Fruit fly (Drosophila melanogaster) whole organism, prepupa: Measurements from ENCODE around the gene CG32066.

Experiments used
- Blimp-1 ChIP-seq: fragments of 200-800 bp; sonication (Bioruptor generic); optimal IDR thresholded peaks from 3 replicates; lab custom pipeline; 2017; ENCODE audit warnings: missing biosample characterization, missing genetic modification characterization, mild to moderate bottlenecking, moderate library complexity, missing genetic modification reagents
- CG10669 ChIP-seq: fragments of 200-800 bp; sonication (Bioruptor generic); optimal IDR thresholded peaks from 3 replicates; lab custom pipeline; 2018; ENCODE audit warnings: missing biosample characterization, mild to moderate bottlenecking, missing genetic modification characterization, moderate library complexity
- CG11902 ChIP-seq: fragments of 200-800 bp; sonication (Bioruptor generic); optimal IDR thresholded peaks from 3 replicates; lab custom pipeline; 2016; ENCODE audit warnings: missing biosample characterization, missing genetic modification characterization
- CG15336 ChIP-seq: fragments of 200-800 bp; sonication (Bioruptor generic); IDR thresholded peaks from 2 replicates; pipeline ENCODE4 v1.3.6; 2022; ENCODE audit warnings: missing biosample characterization, missing genetic modification characterization
- CG1621 ChIP-seq: fragments of 200-800 bp; sonication (Bioruptor generic); optimal IDR thresholded peaks from 3 replicates; lab custom pipeline; 2018; ENCODE audit warnings: missing biosample characterization, mild to moderate bottlenecking, missing genetic modification characterization
- CG16779 ChIP-seq: fragments of 200-800 bp; sonication (Bioruptor generic); optimal IDR thresholded peaks from 3 replicates; lab custom pipeline; 2017; ENCODE audit warnings: missing biosample characterization, mild to moderate bottlenecking, missing genetic modification characterization
- CG3032 ChIP-seq: fragments of 200-800 bp; optimal IDR thresholded peaks from 2 replicates; lab custom pipeline; 2019; ENCODE audit warnings: missing biosample characterization, mild to moderate bottlenecking, missing genetic modification characterization, moderate library complexity
- CG31627 ChIP-seq: fragments of 200-800 bp; sonication (Bioruptor generic); optimal IDR thresholded peaks from 3 replicates; lab custom pipeline; 2016; ENCODE audit warnings: missing biosample characterization, missing genetic modification characterization
- CG32006 ChIP-seq: fragments of 200-800 bp; sonication (Bioruptor generic); optimal IDR thresholded peaks from 3 replicates; lab custom pipeline; 2017; ENCODE audit warnings: missing biosample characterization, mild to moderate bottlenecking, missing genetic modification characterization
- CG34406 ChIP-seq: fragments of 200-800 bp; sonication (Bioruptor generic); optimal IDR thresholded peaks from 3 replicates; lab custom pipeline; 2016; ENCODE audit warnings: missing biosample characterization, missing genetic modification characterization
- CG4318 ChIP-seq: fragments of 200-800 bp; sonication (Bioruptor generic); optimal IDR thresholded peaks from 3 replicates; lab custom pipeline; 2017; ENCODE audit warnings: missing biosample characterization, mild to moderate bottlenecking, missing genetic modification characterization
- CG6276 ChIP-seq: fragments of 200-800 bp; sonication (Bioruptor generic); optimal IDR thresholded peaks from 2 replicates; lab custom pipeline; 2017; ENCODE audit warnings: missing biosample characterization, mild to moderate bottlenecking, missing genetic modification characterization
- CG6808 ChIP-seq: fragments of 200-800 bp; sonication (Bioruptor generic); optimal IDR thresholded peaks from 3 replicates; lab custom pipeline; 2017; ENCODE audit warnings: missing biosample characterization, missing genetic modification characterization, mild to moderate bottlenecking, moderate library complexity, missing genetic modification reagents
- CG7368 ChIP-seq: fragments of 200-800 bp; sonication (Bioruptor generic); optimal IDR thresholded peaks from 3 replicates; lab custom pipeline; 2016; ENCODE audit warnings: missing biosample characterization, missing genetic modification characterization
- CG8119 ChIP-seq: fragments of 200-800 bp; sonication (Bioruptor generic); IDR thresholded peaks from 3 replicates; pipeline ENCODE4 v1.3.6; 2022; ENCODE audit warnings: missing biosample characterization, missing genetic modification characterization
- CG8319 ChIP-seq: fragments of 200-800 bp; sonication (Bioruptor generic); optimal IDR thresholded peaks from 3 replicates; lab custom pipeline; 2016; ENCODE audit warnings: missing biosample characterization, missing genetic modification characterization
- CG8632 ChIP-seq: fragments of 200-800 bp; sonication (Bioruptor generic); optimal IDR thresholded peaks from 3 replicates; lab custom pipeline; 2016; ENCODE audit warnings: missing biosample characterization, missing genetic modification characterization
- Eip75B ChIP-seq: fragments of 200-800 bp; sonication (Bioruptor generic); optimal IDR thresholded peaks from 3 replicates; lab custom pipeline; 2016; ENCODE audit warnings: missing biosample characterization, missing genetic modification characterization
- Eip78C ChIP-seq: fragments of 200-800 bp; sonication (Bioruptor generic); peaks from one replicate; lab custom pipeline; 2016; ENCODE audit warnings: missing biosample characterization, missing genetic modification characterization
- Ets21C ChIP-seq: fragments of 200-800 bp; sonication (Bioruptor generic); optimal IDR thresholded peaks from 3 replicates; lab custom pipeline; 2016; ENCODE audit warnings: missing biosample characterization, missing genetic modification characterization
- Ets96B ChIP-seq: fragments of 200-800 bp; optimal IDR thresholded peaks from 2 replicates; lab custom pipeline; 2019; ENCODE audit warnings: missing biosample characterization, mild to moderate bottlenecking, missing genetic modification characterization, moderate library complexity
- Gug ChIP-seq: fragments of 200-800 bp; sonication (Bioruptor generic); IDR thresholded peaks from 2 replicates; pipeline ENCODE4 v1.3.6; 2022; ENCODE audit warnings: missing biosample characterization, missing genetic modification characterization
- Hr39 ChIP-seq: fragments of 200-800 bp; sonication (Bioruptor generic); optimal IDR thresholded peaks from 2 replicates; lab custom pipeline; 2016; ENCODE audit warnings: missing biosample characterization, missing genetic modification characterization
- Hr4 ChIP-seq: fragments of 200-800 bp; sonication (Bioruptor generic); optimal IDR thresholded peaks from 3 replicates; lab custom pipeline; 2016; ENCODE audit warnings: missing biosample characterization, missing genetic modification characterization
- OdsH ChIP-seq: fragments of 200-800 bp; sonication (Bioruptor generic); optimal IDR thresholded peaks from 3 replicates; lab custom pipeline; 2016; ENCODE audit warnings: missing biosample characterization, missing genetic modification characterization
- Sox102F ChIP-seq: fragments of 200-800 bp; sonication (Bioruptor generic); optimal IDR thresholded peaks from 2 replicates; lab custom pipeline; 2016; ENCODE audit warnings: missing biosample characterization, mild to moderate bottlenecking, missing genetic modification characterization
- Sox15 ChIP-seq: fragments of 200-800 bp; sonication (Bioruptor generic); optimal IDR thresholded peaks from 3 replicates; lab custom pipeline; 2016; ENCODE audit warnings: missing biosample characterization, missing genetic modification characterization
- acj6 ChIP-seq: fragments of 200-800 bp; sonication (Bioruptor generic); optimal IDR thresholded peaks from 3 replicates; lab custom pipeline; 2016; ENCODE audit warnings: missing biosample characterization, missing genetic modification characterization
- cyc ChIP-seq: fragments of 200-800 bp; sonication (Bioruptor generic); optimal IDR thresholded peaks from 3 replicates; lab custom pipeline; 2016; ENCODE audit warnings: missing biosample characterization, missing genetic modification characterization
- dac ChIP-seq: fragments of 200-800 bp; sonication (Bioruptor generic); optimal IDR thresholded peaks from 2 replicates; lab custom pipeline; 2017; ENCODE audit warnings: missing biosample characterization, mild to moderate bottlenecking, missing genetic modification characterization
- dsx ChIP-seq: fragments of 200-800 bp; optimal IDR thresholded peaks from 3 replicates; lab custom pipeline; 2019; ENCODE audit warnings: missing biosample characterization, mild to moderate bottlenecking, missing genetic modification characterization, moderate library complexity; ENCODE audit not compliant: poor library complexity, severe bottlenecking
- eg ChIP-seq: fragments of 200-800 bp; sonication (Bioruptor generic); IDR thresholded peaks from 3 replicates; pipeline ENCODE4 v1.3.6; 2022; ENCODE audit warnings: missing biosample characterization, missing genetic modification characterization
- esn ChIP-seq: fragments of 200-800 bp; sonication (Bioruptor generic); optimal IDR thresholded peaks from 2 replicates; lab custom pipeline; 2016; ENCODE audit warnings: missing biosample characterization, mild to moderate bottlenecking, missing genetic modification characterization, moderate library complexity
- fd85E ChIP-seq: fragments of 200-800 bp; sonication (Bioruptor generic); optimal IDR thresholded peaks from 3 replicates; lab custom pipeline; 2016; ENCODE audit warnings: missing biosample characterization, missing genetic modification characterization
- lz ChIP-seq: fragments of 200-800 bp; sonication (Bioruptor generic); optimal IDR thresholded peaks from 3 replicates; lab custom pipeline; 2016; ENCODE audit warnings: missing biosample characterization, missing genetic modification characterization
- salr ChIP-seq, 2 experiments: fragments of 200-800 bp; sonication (Bioruptor generic); optimal IDR thresholded peaks; 3 replicates each; lab custom pipeline; 2016 to 2018; ENCODE audit warnings: missing biosample characterization in 2 of 2, missing genetic modification characterization in 2 of 2, mild to moderate bottlenecking in 1 of 2
- spab ChIP-seq: fragments of 200-800 bp; sonication (Bioruptor generic); optimal IDR thresholded peaks from 2 replicates; lab custom pipeline; 2017; ENCODE audit warnings: missing biosample characterization, mild to moderate bottlenecking, missing genetic modification characterization, missing genetic modification reagents
- ss ChIP-seq, 2 experiments: fragments of 200-800 bp; sonication (Bioruptor generic); optimal IDR thresholded peaks; 2 replicates in 1 of 2; 3 replicates in 1 of 2; lab custom pipeline; 2017 to 2018; ENCODE audit warnings: mild to moderate bottlenecking in 2 of 2, missing biosample characterization in 2 of 2, missing genetic modification characterization in 2 of 2, moderate library complexity in 1 of 2
- svp ChIP-seq: fragments of 200-800 bp; sonication (Bioruptor generic); peaks from one replicate; lab custom pipeline; 2016; ENCODE audit warnings: missing biosample characterization, missing genetic modification characterization
- topi ChIP-seq: fragments of 200-800 bp; sonication (Bioruptor generic); optimal IDR thresholded peaks from 3 replicates; lab custom pipeline; 2016; ENCODE audit warnings: missing biosample characterization, missing genetic modification characterization
- vri ChIP-seq: fragments of 200-800 bp; sonication (Bioruptor generic); optimal IDR thresholded peaks from 3 replicates; lab custom pipeline; 2016; ENCODE audit warnings: missing biosample characterization, mild to moderate bottlenecking, missing genetic modification characterization

Gene CG32066

DNA sequence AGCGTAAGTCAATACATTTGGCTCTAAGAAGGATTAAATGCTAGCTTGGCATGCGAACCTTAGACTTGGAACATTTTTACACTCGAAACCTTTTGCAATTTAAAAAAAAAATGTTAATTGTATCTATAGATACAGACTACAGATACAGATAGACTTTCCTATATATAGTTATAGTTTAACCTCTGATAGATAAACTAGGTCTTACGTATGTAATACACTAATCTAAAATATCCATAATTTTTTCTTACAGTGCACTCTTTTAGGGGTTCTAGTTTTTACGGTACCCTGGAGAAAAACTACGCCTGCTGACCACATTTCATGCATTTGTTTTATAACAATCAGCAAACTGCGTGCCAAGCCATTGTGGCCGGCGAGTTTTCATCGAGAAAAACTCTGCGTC, 13.7 kb downstream of the CG32066 start:
- TF ChIP-seq Eip78C (GFP tag; lab: Kevin White, UChicago): peak; percentile 27
- TF ChIP-seq CG7368 (GFP tag; lab: Kevin White, UChicago): no peak
- 0 out of 3 replicates have a peak, but pooled peaks have one; percentile 14 for TF ChIP-seq eg (GFP tag; lab: Robert Waterston, UW)
- peak; percentile 54 for TF ChIP-seq CG15336
- TF ChIP-seq CG32006 (GFP tag; lab: Kevin White, UChicago): peak; percentile 14
- peak; percentile 58; the same call in 2 of the 3 replicates for TF ChIP-seq CG8119 (GFP tag; lab: Robert Waterston, UW)
- no peak for TF ChIP-seq CG10669 (GFP tag; lab: Kevin White, UChicago)
- no peak for TF ChIP-seq CG8632 (GFP tag; lab: Kevin White, UChicago)

DNA sequence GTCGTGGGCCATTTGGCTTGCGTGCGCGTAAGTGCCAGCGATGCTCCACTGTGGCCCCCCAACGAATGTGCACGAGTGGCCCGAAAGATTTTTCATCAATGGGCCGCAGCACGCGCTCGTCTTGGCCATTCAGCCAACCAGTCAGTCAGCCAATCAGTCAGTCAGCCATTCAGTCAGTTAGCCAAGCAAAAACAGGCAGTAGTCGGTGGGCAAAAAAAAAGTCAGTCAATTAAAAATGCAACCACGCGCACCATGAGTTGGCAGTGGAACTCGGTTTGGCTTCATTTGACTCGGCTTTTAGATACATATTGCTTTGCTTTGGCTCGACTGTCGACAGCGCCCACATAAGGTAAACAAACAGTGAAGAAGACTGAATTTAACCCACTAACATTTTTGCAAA, 14.8 kb downstream of the CG32066 start:
- 0 out of 3 replicates have a peak, but pooled peaks have one; percentile 27 for TF ChIP-seq eg (GFP tag; lab: Robert Waterston, UW)
- no peak for TF ChIP-seq CG31627 (GFP tag; lab: Kevin White, UChicago)
- no peak for TF ChIP-seq esn (GFP tag; lab: Kevin White, UChicago)
- TF ChIP-seq CG8119 (GFP tag; lab: Robert Waterston, UW): no peak
- no peak for TF ChIP-seq topi
- no peak for TF ChIP-seq svp (GFP tag; lab: Kevin White, UChicago)
- no peak for TF ChIP-seq Eip75B (GFP tag; lab: Kevin White, UChicago)
- TF ChIP-seq CG34406 (GFP tag; lab: Kevin White, UChicago): no peak
- TF ChIP-seq dsx (GFP tag; lab: Kevin White, UChicago): no peak
- no peak for TF ChIP-seq Blimp-1 (GFP tag; lab: Kevin White, UChicago)
- no peak for TF ChIP-seq CG7368 (GFP tag; lab: Kevin White, UChicago)
- peak; percentile 21 for TF ChIP-seq Eip78C (GFP tag; lab: Kevin White, UChicago)
- no peak for TF ChIP-seq CG4318
- TF ChIP-seq ss (GFP tag; optimal IDR thresholded peaks at IDR 0.05; lab: Kevin White, UChicago): peak in 1 of 2 experiments; percentile 80
- TF ChIP-seq CG10669 (GFP tag; lab: Kevin White, UChicago): no peak
- TF ChIP-seq acj6 (GFP tag; lab: Kevin White, UChicago): no peak
- no peak for TF ChIP-seq CG1621
- no peak for TF ChIP-seq salr (GFP tag; optimal IDR thresholded peaks at IDR 0.05; lab: Kevin White, UChicago)
- TF ChIP-seq Hr39 (GFP tag; lab: Kevin White, UChicago): no peak

DNA sequence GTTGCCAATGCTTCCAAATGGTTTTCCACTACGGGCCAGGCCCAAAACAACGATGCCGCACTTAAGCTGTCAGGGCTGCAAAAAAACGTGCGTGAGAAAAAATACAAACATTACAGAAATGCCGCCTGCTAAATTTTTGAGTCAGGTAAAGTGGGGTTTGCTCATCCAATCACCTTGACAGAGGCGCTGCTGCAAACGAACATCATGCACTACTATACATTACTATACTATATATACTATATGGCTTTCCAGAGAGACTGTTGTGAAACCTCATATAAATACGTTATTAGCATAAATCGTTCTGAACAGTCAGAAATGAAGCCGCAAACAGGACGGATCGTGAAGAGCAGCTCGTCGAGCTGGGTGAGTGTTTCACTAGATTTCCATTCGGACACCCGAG, 17.6 kb downstream of the CG32066 start, which contains the start of gene CG14153:
TSS of gene CG14153 (plus strand) at position 301 of the 400 bp plus-strand sequence.
- no peak for TF ChIP-seq OdsH
- TF ChIP-seq Gug (GFP tag; lab: Robert Waterston, UW): no peak
- TF ChIP-seq CG10669 (GFP tag; lab: Kevin White, UChicago): no peak
- TF ChIP-seq CG32006 (GFP tag; lab: Kevin White, UChicago): no peak
- TF ChIP-seq CG6808 (GFP tag; lab: Kevin White, UChicago): no peak
- no peak for TF ChIP-seq CG8319 (GFP tag; lab: Kevin White, UChicago)
- TF ChIP-seq dac (GFP tag; lab: Kevin White, UChicago): no peak
- no peak for TF ChIP-seq Sox102F
- no peak for TF ChIP-seq CG7368 (GFP tag; lab: Kevin White, UChicago)
- no peak for TF ChIP-seq svp (GFP tag; lab: Kevin White, UChicago)
- no peak for TF ChIP-seq Ets21C (GFP tag; lab: Kevin White, UChicago)
- no peak for TF ChIP-seq CG6276
- no peak for TF ChIP-seq CG16779 (tag; lab: Kevin White, UChicago)
- TF ChIP-seq CG8119 (GFP tag; lab: Robert Waterston, UW): no peak
- no peak for TF ChIP-seq spab (GFP tag; lab: Kevin White, UChicago)
- TF ChIP-seq vri: no peak
- TF ChIP-seq fd85E (GFP tag; lab: Kevin White, UChicago): no peak
- no peak for TF ChIP-seq lz (GFP tag; lab: Kevin White, UChicago)
- TF ChIP-seq, all 60 proteins: peak for 0

DNA sequence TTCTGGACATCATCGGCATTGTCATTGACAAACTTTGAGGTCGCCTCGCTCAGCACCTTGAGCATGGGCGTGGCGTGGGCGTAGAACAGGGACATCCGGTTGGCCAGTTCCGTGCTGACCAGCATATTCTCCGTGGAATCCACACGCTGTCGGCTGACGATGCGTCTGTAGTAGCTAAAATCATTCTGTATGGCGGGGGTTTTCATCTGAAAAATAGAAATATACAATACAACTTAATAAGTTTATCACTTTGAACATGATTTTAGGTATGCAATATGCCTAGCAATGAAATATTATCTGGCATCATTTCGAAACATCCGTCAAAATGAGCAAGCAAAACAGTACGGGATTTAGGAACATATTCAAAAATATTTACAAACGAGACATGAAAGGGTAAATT, 19.2 kb downstream of the CG32066 start, which contains the start of gene CG14154:
TSS of gene CG14154 (plus strand) at position 301 of the 400 bp plus-strand sequence.
- TF ChIP-seq Hr4 (GFP tag; lab: Kevin White, UChicago) (no peak), CG7368 (GFP tag; lab: Kevin White, UChicago) (no peak), lz (GFP tag; lab: Kevin White, UChicago) (no peak), Blimp-1 (GFP tag; lab: Kevin White, UChicago) (no peak), svp (GFP tag; lab: Kevin White, UChicago) (no peak), spab (GFP tag; lab: Kevin White, UChicago) (no peak), Gug (GFP tag; lab: Robert Waterston, UW) (no peak), Ets96B (tag; lab: Kevin White, UChicago) (no peak), Sox15 (no peak), CG16779 (tag; lab: Kevin White, UChicago) (no peak), CG3032 (tag; lab: Kevin White, UChicago) (no peak), cyc (GFP tag; lab: Kevin White, UChicago) (no peak), CG11902 (GFP tag; lab: Kevin White, UChicago) (no peak), Eip75B (GFP tag; lab: Kevin White, UChicago) (no peak)
